Fruit fly (Drosophila melanogaster) whole organism, embryonic: ENCODE measurements around the gene eIF3h.

Source experiments
- Aef1 ChIP-seq: fragments of 200-800 bp; sonication (Bioruptor generic); IDR thresholded peaks from 3 replicates; pipeline ENCODE4 v1.3.6; 2022; ENCODE audit warnings: missing biosample characterization, missing genetic modification characterization
- B-H2 ChIP-seq: fragments of 200-800 bp; sonication (Bioruptor generic); optimal IDR thresholded peaks from 2 replicates; lab custom pipeline; 2018; ENCODE audit warnings: missing biosample characterization, mild to moderate bottlenecking, missing genetic modification characterization
- CG14014 ChIP-seq: fragments of 200-800 bp; sonication (Bioruptor generic); IDR thresholded peaks from 2 replicates; pipeline ENCODE4 v1.3.6; 2022; ENCODE audit warnings: missing biosample characterization, missing genetic modification characterization
- CG16813 ChIP-seq: fragments of 200-800 bp; sonication (Bioruptor generic); IDR thresholded peaks from 3 replicates; pipeline ENCODE4 v1.3.6; 2022; ENCODE audit warnings: missing biosample characterization, missing genetic modification characterization; ENCODE audit not compliant: partially characterized antibody
- CG17568 ChIP-seq: fragments of 200-800 bp; sonication (Bioruptor generic); optimal IDR thresholded peaks from 2 replicates; lab custom pipeline; 2018; ENCODE audit warnings: missing biosample characterization, mild to moderate bottlenecking, missing genetic modification characterization, moderate library complexity
- CG17612 ChIP-seq: fragments of 200-800 bp; sonication (Bioruptor generic); IDR thresholded peaks from 2 replicates; pipeline ENCODE4 v1.3.6; 2022; ENCODE audit warnings: missing biosample characterization, missing genetic modification characterization
- CG2875 ChIP-seq: fragments of 200-800 bp; sonication (Bioruptor generic); optimal IDR thresholded peaks from 2 replicates; lab custom pipeline; 2017; ENCODE audit warnings: missing biosample characterization, mild to moderate bottlenecking, missing genetic modification characterization, missing genetic modification reagents
- CG2889 ChIP-seq: fragments of 200-800 bp; sonication (Bioruptor generic); IDR thresholded peaks from 3 replicates; pipeline ENCODE4 v1.3.6; 2022; ENCODE audit warnings: missing biosample characterization, missing genetic modification characterization
- CG3281 ChIP-seq: fragments of 200-800 bp; sonication (Bioruptor generic); optimal IDR thresholded peaks from 3 replicates; lab custom pipeline; 2017; ENCODE audit warnings: missing biosample characterization, mild to moderate bottlenecking, missing genetic modification characterization
- CG4820 ChIP-seq: fragments of 200-800 bp; sonication (Bioruptor generic); optimal IDR thresholded peaks from 3 replicates; lab custom pipeline; 2016; ENCODE audit warnings: missing biosample characterization, missing genetic modification characterization
- CG6813 ChIP-seq: fragments of 200-800 bp; sonication (Bioruptor generic); optimal IDR thresholded peaks from 2 replicates; lab custom pipeline; 2017; ENCODE audit warnings: missing biosample characterization, missing genetic modification characterization, mild to moderate bottlenecking, moderate library complexity, missing genetic modification reagents
- CG9609 ChIP-seq: fragments of 200-800 bp; sonication (Bioruptor generic); optimal IDR thresholded peaks from 3 replicates; lab custom pipeline; 2016; ENCODE audit warnings: missing biosample characterization, missing genetic modification characterization
- CG9876 ChIP-seq: fragments of 200-800 bp; sonication (Bioruptor generic); optimal IDR thresholded peaks from 2 replicates; lab custom pipeline; 2016; ENCODE audit warnings: missing biosample characterization, missing genetic modification characterization
- CoRest ChIP-seq: fragments of 200-800 bp; sonication (Bioruptor generic); optimal IDR thresholded peaks from 3 replicates; lab custom pipeline; 2018; ENCODE audit warnings: missing biosample characterization, mild to moderate bottlenecking, missing genetic modification characterization, moderate library complexity
- CrebB ChIP-seq: fragments of 200-800 bp; sonication (Bioruptor generic); optimal IDR thresholded peaks from 3 replicates; lab custom pipeline; 2018; ENCODE audit warnings: missing biosample characterization, mild to moderate bottlenecking, missing genetic modification characterization
- Dad ChIP-seq: fragments of 200-800 bp; sonication (Bioruptor generic); optimal IDR thresholded peaks from 3 replicates; lab custom pipeline; 2016; ENCODE audit warnings: missing biosample characterization, missing genetic modification characterization
- Elba2 ChIP-seq: fragments of 200-800 bp; sonication (Bioruptor generic); optimal IDR thresholded peaks from 3 replicates; lab custom pipeline; 2016; ENCODE audit warnings: missing biosample characterization, missing genetic modification characterization
- Fer1 ChIP-seq: fragments of 200-800 bp; sonication (Bioruptor generic); optimal IDR thresholded peaks from 2 replicates; lab custom pipeline; 2017; ENCODE audit warnings: missing biosample characterization, mild to moderate bottlenecking, missing genetic modification characterization
- Fer3 ChIP-seq: fragments of 200-800 bp; sonication (Bioruptor generic); optimal IDR thresholded peaks from 2 replicates; lab custom pipeline; 2018; ENCODE audit warnings: missing biosample characterization, mild to moderate bottlenecking, missing genetic modification characterization, moderate library complexity
- Hr78 ChIP-seq, 2 experiments: fragments of 200-800 bp in 1 of 2; fragments of >200 bp in 1 of 2; sonication (Bioruptor generic) in 1 of 2; optimal IDR thresholded peaks; 2 replicates each; lab custom pipeline; 2017 to 2019; ENCODE audit warnings: missing biosample characterization in 2 of 2, missing genetic modification characterization in 2 of 2, mild to moderate bottlenecking in 1 of 2, moderate library complexity in 1 of 2
- Jarid2 ChIP-seq: fragments of 200-800 bp; sonication (Bioruptor generic); optimal IDR thresholded peaks from 3 replicates; lab custom pipeline; 2017; ENCODE audit warnings: mild to moderate bottlenecking, missing biosample characterization, missing genetic modification reagents, missing genetic modification characterization
- Kr ChIP-seq: fragments of 200-800 bp; sonication (Bioruptor generic); optimal IDR thresholded peaks from 2 replicates; lab custom pipeline; 2017; ENCODE audit warnings: missing biosample characterization, mild to moderate bottlenecking, missing genetic modification characterization
- MBD-R2 ChIP-seq: fragments of 200-800 bp; sonication (Bioruptor generic); IDR thresholded peaks from 2 replicates; pipeline ENCODE4 v1.3.6; 2022; ENCODE audit warnings: missing biosample characterization, missing genetic modification characterization
- Meics ChIP-seq: fragments of 200-800 bp; sonication (Bioruptor generic); optimal IDR thresholded peaks from 2 replicates; lab custom pipeline; 2017; ENCODE audit warnings: missing biosample characterization, mild to moderate bottlenecking, missing genetic modification characterization
- Nf-YB ChIP-seq: fragments of 200-800 bp; sonication (Bioruptor generic); optimal IDR thresholded peaks from 3 replicates; lab custom pipeline; 2019; ENCODE audit warnings: missing biosample characterization, mild to moderate bottlenecking, missing genetic modification characterization, moderate library complexity
- Pdp1 ChIP-seq, 2 experiments: fragments of 200-800 bp; sonication (Bioruptor generic); optimal IDR thresholded peaks; 3 replicates each; lab custom pipeline; 2016; ENCODE audit warnings: missing biosample characterization in 2 of 2, missing genetic modification characterization in 2 of 2, mild to moderate bottlenecking in 1 of 2, moderate library complexity in 1 of 2
- Ravus ChIP-seq: fragments of 200-800 bp; sonication (Bioruptor generic); IDR thresholded peaks from 2 replicates; pipeline ENCODE4 v1.3.6; 2022; ENCODE audit warnings: missing biosample characterization, missing genetic modification characterization
- Ssrp ChIP-seq: fragments of 200-800 bp; sonication (Bioruptor generic); optimal IDR thresholded peaks from 2 replicates; lab custom pipeline; 2018; ENCODE audit warnings: missing biosample characterization, mild to moderate bottlenecking, missing genetic modification characterization, moderate library complexity
- abd-A ChIP-seq: fragments of 200-800 bp; sonication (Bioruptor generic); optimal IDR thresholded peaks from 3 replicates; lab custom pipeline; 2019; ENCODE audit warnings: missing biosample characterization, mild to moderate bottlenecking, missing genetic modification characterization, moderate library complexity
- bab2 ChIP-seq: fragments of 200-800 bp; sonication (Bioruptor generic); optimal IDR thresholded peaks from 2 replicates; lab custom pipeline; 2016; ENCODE audit warnings: missing biosample characterization, missing genetic modification characterization
- cad ChIP-seq: fragments of >200 bp; optimal IDR thresholded peaks from 2 replicates; lab custom pipeline; 2017; ENCODE audit warnings: missing biosample characterization, missing genetic modification characterization
- caup ChIP-seq: fragments of 200-800 bp; sonication (Bioruptor generic); optimal IDR thresholded peaks from 3 replicates; lab custom pipeline; 2017; ENCODE audit warnings: missing biosample characterization, mild to moderate bottlenecking, missing genetic modification characterization, moderate library complexity; ENCODE audit not compliant: severe bottlenecking
- cg ChIP-seq: fragments of 200-800 bp; sonication (Bioruptor generic); optimal IDR thresholded peaks from 3 replicates; lab custom pipeline; 2019; ENCODE audit warnings: missing biosample characterization, mild to moderate bottlenecking, missing genetic modification characterization, moderate library complexity
- ci ChIP-seq: fragments of 200-800 bp; sonication (Bioruptor generic); IDR thresholded peaks from 3 replicates; pipeline ENCODE4 v1.3.6; 2022; ENCODE audit warnings: missing biosample characterization, missing genetic modification characterization
- corto ChIP-seq: fragments of 200-800 bp; sonication (Bioruptor generic); optimal IDR thresholded peaks from 2 replicates; lab custom pipeline; 2016; ENCODE audit warnings: missing biosample characterization, mild to moderate bottlenecking, missing genetic modification characterization, moderate library complexity
- dimm ChIP-seq: fragments of 200-800 bp; sonication (Bioruptor generic); IDR thresholded peaks from 2 replicates; pipeline ENCODE4 v1.3.6; 2022; ENCODE audit warnings: missing biosample characterization, missing genetic modification characterization
- disco-r ChIP-seq: fragments of 200-800 bp; sonication (Bioruptor generic); optimal IDR thresholded peaks from 2 replicates; lab custom pipeline; 2016; ENCODE audit warnings: missing biosample characterization, missing genetic modification characterization
- dmrt99B ChIP-seq: fragments of 200-800 bp; sonication (Bioruptor generic); optimal IDR thresholded peaks from 2 replicates; lab custom pipeline; 2018; ENCODE audit warnings: missing biosample characterization, mild to moderate bottlenecking, missing genetic modification characterization, moderate library complexity
- eve ChIP-seq, 2 experiments: fragments of >200 bp; optimal IDR thresholded peaks; 2 replicates each; lab custom pipeline; 2017; ENCODE audit warnings: missing biosample characterization in 2 of 2, missing genetic modification characterization in 2 of 2
- ewg ChIP-seq: fragments of 200-800 bp; sonication (Bioruptor generic); optimal IDR thresholded peaks from 3 replicates; lab custom pipeline; 2017; ENCODE audit warnings: mild to moderate bottlenecking, missing biosample characterization, missing genetic modification reagents, missing genetic modification characterization
- fu2 ChIP-seq: fragments of 200-800 bp; sonication (Bioruptor generic); optimal IDR thresholded peaks from 2 replicates; lab custom pipeline; 2016; ENCODE audit warnings: missing biosample characterization, missing genetic modification characterization
- gcm ChIP-seq: fragments of 200-800 bp; sonication (Bioruptor generic); optimal IDR thresholded peaks from 2 replicates; lab custom pipeline; 2019; ENCODE audit warnings: missing biosample characterization, mild to moderate bottlenecking, missing genetic modification characterization, moderate library complexity
- gsb ChIP-seq: fragments of 200-800 bp; sonication (Bioruptor generic); IDR thresholded peaks from 2 replicates; pipeline ENCODE4 v1.3.6; 2022; ENCODE audit warnings: missing biosample characterization, missing genetic modification characterization
- jing ChIP-seq: fragments of 200-800 bp; sonication (Bioruptor generic); optimal IDR thresholded peaks from 2 replicates; lab custom pipeline; 2018; ENCODE audit warnings: missing biosample characterization, mild to moderate bottlenecking, missing genetic modification characterization
- nerfin-1 ChIP-seq: fragments of 200-800 bp; sonication (Bioruptor generic); optimal IDR thresholded peaks from 3 replicates; lab custom pipeline; 2019; ENCODE audit warnings: missing biosample characterization, mild to moderate bottlenecking, missing genetic modification characterization, moderate library complexity
- p53 ChIP-seq: fragments of 200-800 bp; sonication (Bioruptor generic); optimal IDR thresholded peaks from 2 replicates; lab custom pipeline; 2016; ENCODE audit warnings: missing biosample characterization, missing genetic modification characterization
- pfk ChIP-seq: fragments of 200-800 bp; sonication (Bioruptor generic); optimal IDR thresholded peaks from 2 replicates; lab custom pipeline; 2018; ENCODE audit warnings: missing biosample characterization, mild to moderate bottlenecking, missing genetic modification characterization, moderate library complexity
- salm ChIP-seq: fragments of 200-800 bp; sonication (Bioruptor generic); optimal IDR thresholded peaks from 2 replicates; lab custom pipeline; 2018; ENCODE audit warnings: missing biosample characterization, mild to moderate bottlenecking, missing genetic modification characterization
- scrt ChIP-seq: fragments of 200-800 bp; sonication (Bioruptor generic); optimal IDR thresholded peaks from 2 replicates; lab custom pipeline; 2018; ENCODE audit warnings: missing biosample characterization, mild to moderate bottlenecking, missing genetic modification characterization, moderate library complexity
- seq ChIP-seq: fragments of 200-800 bp; sonication (Bioruptor generic); IDR thresholded peaks from 2 replicates; pipeline ENCODE4 v1.3.6; 2022; ENCODE audit warnings: missing biosample characterization, missing genetic modification characterization
- zfh2 ChIP-seq: fragments of 200-800 bp; sonication (Bioruptor generic); optimal IDR thresholded peaks from 2 replicates; lab custom pipeline; 2016; ENCODE audit warnings: missing biosample characterization, missing genetic modification characterization

Gene eIF3h

dm6 chr2L:5037402-5037860 is 15.5 kb downstream of the eIF3h start, which contains the start of the genes CG14042 and SP555 (continued):
- TF ChIP-seq eve (GFP tag; optimal IDR thresholded peaks at IDR 0.05; lab: Kevin White, UChicago) (no peak), Elba2 (GFP tag; lab: Kevin White, UChicago) (no peak), Hr78 (GFP tag; optimal IDR thresholded peaks at IDR 0.05; lab: Kevin White, UChicago) (no peak), seq (GFP tag; lab: Robert Waterston, UW) (peak; percentile 93), CG14014 (GFP tag; lab: Robert Waterston, UW) (no peak), Jarid2 (no peak), jing (no peak), cad (GFP tag; lab: Kevin White, UChicago) (no peak), abd-A (peak; percentile 86), ewg (GFP tag; lab: Kevin White, UChicago) (peak; percentile 95), disco-r (GFP tag; lab: Kevin White, UChicago) (no peak), cg (GFP tag; lab: Kevin White, UChicago) (no peak), dimm (GFP tag; lab: Robert Waterston, UW) (no peak), CG16813 (GFP tag; lab: Robert Waterston, UW) (no peak), Aef1 (GFP tag; lab: Robert Waterston, UW) (no peak), CG2875 (GFP tag; lab: Kevin White, UChicago) (no peak), Ravus (no peak), Fer1 (peak; percentile 9), CG2889 (no peak), CoRest (tag; lab: Kevin White, UChicago) (no peak), CG6813 (GFP tag; lab: Kevin White, UChicago) (peak; percentile 14), Ssrp (tag; lab: Kevin White, UChicago) (no peak), CrebB (tag; lab: Kevin White, UChicago) (no peak), nerfin-1 (tag; lab: Kevin White, UChicago) (peak; percentile 71), gsb (GFP tag; lab: Robert Waterston, UW) (no peak), zfh2 (GFP tag; lab: Kevin White, UChicago) (no peak), B-H2 (GFP tag; lab: Kevin White, UChicago) (no peak), Nf-YB (GFP tag; lab: Kevin White, UChicago) (peak; percentile 52), CG4820 (GFP tag; lab: Kevin White, UChicago) (no peak), CG9876 (GFP tag; lab: Kevin White, UChicago) (no peak), caup (GFP tag; lab: Kevin White, UChicago) (no peak), ci (GFP tag; lab: Robert Waterston, UW) (0 out of 3 replicates have a peak, but pooled peaks have one; percentile 16), scrt (no peak), bab2 (GFP tag; lab: Kevin White, UChicago) (no peak), gcm (no peak), fu2 (GFP tag; lab: Kevin White, UChicago) (no peak), CG9609 (GFP tag; lab: Kevin White, UChicago) (no peak), CG17568 (GFP tag; lab: Kevin White, UChicago) (no peak), pfk (GFP tag; lab: Kevin White, UChicago) (no peak), CG3281 (GFP tag; lab: Kevin White, UChicago) (no peak), salm (tag; lab: Kevin White, UChicago) (no peak), Pdp1 (GFP tag; optimal IDR thresholded peaks at IDR 0.05; lab: Kevin White, UChicago) (no peak), Dad (no peak), MBD-R2 (GFP tag; lab: Robert Waterston, UW) (0 out of 2 replicates have a peak, but pooled peaks have one; percentile 12), Fer3 (tag; lab: Kevin White, UChicago) (no peak), dmrt99B (tag; lab: Kevin White, UChicago) (no peak), Kr (GFP tag; lab: Kevin White, UChicago) (no peak), CG17612 (GFP tag; lab: Robert Waterston, UW) (no peak), p53 (no peak), corto (no peak), Meics (GFP tag; lab: Kevin White, UChicago) (no peak)
